Worm (Caenorhabditis elegans) whole organism, mixed stage, embryonic: ENCODE measurements around the gene sru-31.

Experiments used
- cnd-1 ChIP-seq: fragments of 200-800 bp; sonication (Bioruptor generic); optimal IDR thresholded peaks from 2 replicates; lab custom pipeline; 2018; ENCODE audit warnings: mild to moderate bottlenecking, missing genetic modification characterization, missing compliant biosample characterization
- flh-1 ChIP-seq: fragments of 200-800 bp; sonication (Bioruptor generic); optimal IDR thresholded peaks from 2 replicates; lab custom pipeline; 2018; ENCODE audit warnings: mild to moderate bottlenecking, missing genetic modification characterization, moderate library complexity, missing compliant biosample characterization
- nhr-12 ChIP-seq: fragments of 150-350 bp; optimal IDR thresholded peaks from 2 replicates; lab custom pipeline; 2014; ENCODE audit warnings: missing biosample characterization, missing genetic modification characterization
- nhr-237 ChIP-seq: fragments of 150-350 bp; optimal IDR thresholded peaks from 2 replicates; lab custom pipeline; 2014; ENCODE audit warnings: missing biosample characterization, missing genetic modification characterization
- nhr-28 ChIP-seq: fragments of 150-350 bp; optimal IDR thresholded peaks from 2 replicates; lab custom pipeline; 2014; ENCODE audit warnings: missing biosample characterization, missing genetic modification characterization
- nhr-76 ChIP-seq: sonication (generic microtip); optimal IDR thresholded peaks from 2 replicates; lab custom pipeline; 2017; ENCODE audit warnings: missing biosample characterization, missing genetic modification characterization
- pha-4 ChIP-seq: fragments of 150-350 bp; optimal IDR thresholded peaks from 2 replicates; lab custom pipeline; 2018; ENCODE audit warnings: missing biosample characterization, missing genetic modification reagents, missing genetic modification characterization
- sptf-1 ChIP-seq: sonication (generic microtip); optimal IDR thresholded peaks from 2 replicates; lab custom pipeline; 2017; ENCODE audit warnings: mild to moderate bottlenecking, missing genetic modification characterization, moderate library complexity, missing compliant biosample characterization

ce11 chrV:9853801-9854200 lies 37.3 kb downstream of the sru-31 start:
- TF ChIP-seq sptf-1 (tag; lab: Kevin White, UChicago) (no peak), nhr-76 (no peak), cnd-1 (tag; lab: Kevin White, UChicago) (no peak), nhr-12 (tag; lab: Kevin White, UChicago) (no peak), nhr-28 (tag; lab: Kevin White, UChicago) (no peak), nhr-237 (no peak), pha-4 (tag; lab: Kevin White, UChicago) (no peak), flh-1 (GFP tag; lab: Kevin White, UChicago) (no peak)
